Fruit fly (Drosophila melanogaster): ENCODE measurements around the gene sdt.

sdt gene

DNA sequence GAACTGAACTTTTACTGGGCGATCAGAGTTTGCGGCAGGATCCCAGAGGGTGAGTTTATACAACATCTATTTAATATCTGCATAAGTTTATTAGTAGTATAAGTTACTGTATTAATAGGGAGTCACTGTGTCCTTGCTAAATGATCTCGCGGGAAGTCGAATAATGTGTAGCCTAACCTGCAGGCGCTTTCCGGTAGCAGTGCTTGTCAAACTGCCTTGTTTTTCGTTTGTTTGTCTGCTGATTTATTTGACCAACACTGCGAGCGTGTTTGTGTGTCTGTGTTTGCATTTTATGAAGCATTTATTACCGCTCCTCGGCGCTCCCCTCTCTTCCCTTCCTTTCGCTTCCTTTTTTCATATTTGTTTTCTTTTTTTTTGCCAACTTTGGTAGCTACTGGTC is 32.3 kb downstream of the sdt start:
- TF ChIP-seq fd85E (GFP tag; optimal IDR thresholded peaks at IDR 0.05) (no peak), CG6854 (GFP tag; optimal IDR thresholded peaks at IDR 0.05) (no peak), CG8119 (GFP tag; IDR thresholded peaks at IDR 0.05) (no peak), pdm3 (GFP tag; optimal IDR thresholded peaks at IDR 0.05) (no peak), fkh (GFP tag; optimal IDR thresholded peaks at IDR 0.05) (peak; percentile 23), Eip78C (GFP tag) (peak; percentile 9), CG6163 (GFP tag; IDR thresholded peaks at IDR 0.05) (peak; percentile 7; the same call in 1 of the 3 replicates), salr (GFP tag; optimal IDR thresholded peaks at IDR 0.05) (no peak), CG7368 (GFP tag; optimal IDR thresholded peaks at IDR 0.05) (no peak), CG10669 (GFP tag; optimal IDR thresholded peaks at IDR 0.05) (no peak), CG9139 (GFP tag; optimal IDR thresholded peaks at IDR 0.05) (no peak), CG10631 (GFP tag; optimal IDR thresholded peaks at IDR 0.05) (no peak)

DNA sequence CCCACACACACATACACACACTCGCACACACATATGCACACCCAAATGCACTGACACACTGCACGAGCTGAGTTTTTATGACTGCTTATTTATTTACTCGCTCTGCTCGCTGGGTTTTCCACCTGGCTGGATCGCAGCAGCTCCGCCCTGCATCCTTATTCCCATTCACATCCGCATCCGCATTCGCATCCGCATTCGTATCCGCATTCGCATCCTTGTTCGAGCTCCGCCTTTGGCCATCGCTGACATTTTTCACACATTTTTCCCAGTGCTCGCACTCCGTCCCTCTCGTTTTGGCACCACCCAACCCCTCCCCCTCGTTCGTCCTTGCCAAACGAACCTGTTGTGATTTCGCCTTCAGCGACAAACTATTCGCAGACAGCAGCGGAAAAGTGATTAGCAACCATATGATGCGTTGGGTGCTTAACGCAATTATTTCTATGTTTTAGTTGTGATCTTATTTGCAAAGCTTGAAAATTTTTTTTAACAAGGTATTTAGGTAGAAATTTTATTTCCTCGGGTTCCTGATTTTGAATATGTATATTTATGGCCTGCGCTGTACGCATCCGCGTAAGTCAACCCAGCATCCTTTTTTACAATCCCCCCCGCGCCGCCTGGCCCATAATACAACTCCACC is 32.9 kb downstream of the sdt start:
- peak; percentile 38 for TF ChIP-seq CG16779 (tag; optimal IDR thresholded peaks at IDR 0.05)
- peak; percentile 14 for TF ChIP-seq vri (GFP tag; optimal IDR thresholded peaks at IDR 0.05)
- TF ChIP-seq Eip75B (GFP tag; optimal IDR thresholded peaks at IDR 0.05) = peak; percentile 72
- peak; percentile 48 for TF ChIP-seq CG7368 (GFP tag; optimal IDR thresholded peaks at IDR 0.05)
- peak; percentile 43 for TF ChIP-seq Gug (GFP tag; IDR thresholded peaks at IDR 0.05)
- peak; percentile 50 for TF ChIP-seq net (GFP tag; optimal IDR thresholded peaks at IDR 0.05)
- peak; percentile 80 for TF ChIP-seq fd59A (GFP tag; optimal IDR thresholded peaks at IDR 0.05)
- TF ChIP-seq Sox15 (GFP tag; optimal IDR thresholded peaks at IDR 0.05) = peak; percentile 45
- no peak for TF ChIP-seq Eip93F (GFP tag; optimal IDR thresholded peaks at IDR 0.05)
- no peak for TF ChIP-seq Blimp-1 (GFP tag; optimal IDR thresholded peaks at IDR 0.05)
- peak; percentile 37 for TF ChIP-seq svp (GFP tag)
- TF ChIP-seq Smox (GFP tag; optimal IDR thresholded peaks at IDR 0.05) = peak; percentile 42
- peak; percentile 90 for TF ChIP-seq Eip78C (GFP tag)
- peak; percentile 73 for TF ChIP-seq CG3919 (GFP tag; optimal IDR thresholded peaks at IDR 0.05)
- TF ChIP-seq CG3032 (tag; optimal IDR thresholded peaks at IDR 0.05) = peak; percentile 85
- peak; percentile 78 for TF ChIP-seq CG1621 (tag; optimal IDR thresholded peaks at IDR 0.05)
- TF ChIP-seq Ets21C (GFP tag; optimal IDR thresholded peaks at IDR 0.05) = peak; percentile 22
- peak; percentile 17 to 75 for TF ChIP-seq salr (GFP tag; optimal IDR thresholded peaks at IDR 0.05)
- peak; percentile 27 for TF ChIP-seq Sox102F (GFP tag; optimal IDR thresholded peaks at IDR 0.05)
- TF ChIP-seq CG8319 (GFP tag; optimal IDR thresholded peaks at IDR 0.05) = peak; percentile 39
- TF ChIP-seq CG34406 (GFP tag; optimal IDR thresholded peaks at IDR 0.05) = peak; percentile 42
- TF ChIP-seq Lpt (GFP tag; optimal IDR thresholded peaks at IDR 0.05) = peak; percentile 58
- peak; percentile 74 for TF ChIP-seq CG10631 (GFP tag; optimal IDR thresholded peaks at IDR 0.05)
- TF ChIP-seq CG6792 (GFP tag; optimal IDR thresholded peaks at IDR 0.05) = peak; percentile 64
- TF ChIP-seq Sox14 (GFP tag; optimal IDR thresholded peaks at IDR 0.05) = peak; percentile 70
- TF ChIP-seq CG15336 (GFP tag; IDR thresholded peaks at IDR 0.05) = peak; percentile 79
- TF ChIP-seq CG8119 (GFP tag; IDR thresholded peaks at IDR 0.05) = peak; percentile 76
- peak; percentile 43 for TF ChIP-seq CG31627 (GFP tag; optimal IDR thresholded peaks at IDR 0.05)
- peak; percentile 51 for TF ChIP-seq CG4318 (GFP tag; optimal IDR thresholded peaks at IDR 0.05)
- TF ChIP-seq CG11762 (GFP tag; optimal IDR thresholded peaks at IDR 0.05; ENCODE audit: insufficient read depth) = peak; percentile 45
- TF ChIP-seq fkh (GFP tag; optimal IDR thresholded peaks at IDR 0.05) = no peak
- peak; percentile 56 for TF ChIP-seq CG6276 (GFP tag; optimal IDR thresholded peaks at IDR 0.05)
- TF ChIP-seq CG6808 (GFP tag; optimal IDR thresholded peaks at IDR 0.05) = peak; percentile 84
- TF ChIP-seq Hr4 (GFP tag; optimal IDR thresholded peaks at IDR 0.05) = peak; percentile 75
- peak; percentile 56 for TF ChIP-seq cyc (GFP tag; optimal IDR thresholded peaks at IDR 0.05)
- no peak for TF ChIP-seq CG6854 (GFP tag; optimal IDR thresholded peaks at IDR 0.05)
- TF ChIP-seq pdm3 (GFP tag; optimal IDR thresholded peaks at IDR 0.05) = peak; percentile 74
- TF ChIP-seq CG6163 (GFP tag; IDR thresholded peaks at IDR 0.05) = peak; percentile 87
- peak; percentile 65; the same call in 2 of the 3 replicates for TF ChIP-seq eg (GFP tag; IDR thresholded peaks at IDR 0.05)
- TF ChIP-seq fd85E (GFP tag; optimal IDR thresholded peaks at IDR 0.05) = no peak
- TF ChIP-seq OdsH (GFP tag; optimal IDR thresholded peaks at IDR 0.05) = peak; percentile 53
- TF ChIP-seq CG11294 (GFP tag; IDR thresholded peaks at IDR 0.05) = peak; percentile 59
- peak; percentile 3 for TF ChIP-seq dac (GFP tag; optimal IDR thresholded peaks at IDR 0.05)
- TF ChIP-seq CG11902 (GFP tag; optimal IDR thresholded peaks at IDR 0.05) = peak; percentile 31
- TF ChIP-seq achi (GFP tag; optimal IDR thresholded peaks at IDR 0.05) = peak; percentile 69
- TF ChIP-seq Hr39 (GFP tag; optimal IDR thresholded peaks at IDR 0.05) = peak; percentile 51
